Fruit fly (Drosophila melanogaster) whole organism, wandering third instar larva: Measurements from ENCODE around the gene CG5880.

Experiments used
- Dfd ChIP-seq: fragments of >200 bp; optimal IDR thresholded peaks from 2 replicates; lab custom pipeline; 2017; ENCODE audit warnings: missing biosample characterization, missing genetic modification characterization
- Dif ChIP-seq: fragments of 200-275, 200-300 bp; sonication (Bioruptor generic); optimal IDR thresholded peaks from 2 replicates; lab custom pipeline; 2018; ENCODE audit warnings: missing biosample characterization, missing genetic modification characterization; ENCODE audit not compliant: partially characterized antibody
- Hnf4 ChIP-seq: fragments of 200-800 bp; sonication (Bioruptor generic); optimal IDR thresholded peaks from 2 replicates; lab custom pipeline; 2016; ENCODE audit warnings: missing biosample characterization, mild to moderate bottlenecking, missing genetic modification characterization
- Hr78 ChIP-seq: fragments of >200 bp; optimal IDR thresholded peaks from 2 replicates; lab custom pipeline; 2017; ENCODE audit warnings: missing biosample characterization, missing genetic modification characterization
- Vsx2 ChIP-seq: fragments of 200-300, 225-300 bp; sonication (Bioruptor generic); optimal IDR thresholded peaks from 2 replicates; lab custom pipeline; 2018; ENCODE audit warnings: missing biosample characterization, missing genetic modification characterization; ENCODE audit not compliant: partially characterized antibody
- br ChIP-seq: fragments of 200-800 bp; sonication (Bioruptor generic); optimal IDR thresholded peaks from 2 replicates; lab custom pipeline; 2016; ENCODE audit warnings: missing biosample characterization, missing genetic modification characterization
- ey ChIP-seq: fragments of 200-800 bp; sonication (Bioruptor generic); optimal IDR thresholded peaks from 2 replicates; lab custom pipeline; 2016; ENCODE audit warnings: missing biosample characterization, missing genetic modification characterization
- jim ChIP-seq: fragments of 175-275, 200-325 bp; sonication (Bioruptor generic); optimal IDR thresholded peaks from 2 replicates; lab custom pipeline; 2016; ENCODE audit warnings: missing biosample characterization, mild to moderate bottlenecking, missing genetic modification characterization
- sage ChIP-seq: fragments of 200-800 bp; sonication (Bioruptor generic); optimal IDR thresholded peaks from 2 replicates; lab custom pipeline; 2016; ENCODE audit warnings: missing biosample characterization, mild to moderate bottlenecking, missing genetic modification characterization
- tai ChIP-seq: sonication (Bioruptor generic); optimal IDR thresholded peaks from 2 replicates; lab custom pipeline; 2016; ENCODE audit warnings: missing biosample characterization, missing genetic modification characterization
- woc ChIP-seq: sonication (Bioruptor generic); optimal IDR thresholded peaks from 2 replicates; lab custom pipeline; 2016; ENCODE audit warnings: missing biosample characterization, mild to moderate bottlenecking, missing genetic modification characterization

DNA sequence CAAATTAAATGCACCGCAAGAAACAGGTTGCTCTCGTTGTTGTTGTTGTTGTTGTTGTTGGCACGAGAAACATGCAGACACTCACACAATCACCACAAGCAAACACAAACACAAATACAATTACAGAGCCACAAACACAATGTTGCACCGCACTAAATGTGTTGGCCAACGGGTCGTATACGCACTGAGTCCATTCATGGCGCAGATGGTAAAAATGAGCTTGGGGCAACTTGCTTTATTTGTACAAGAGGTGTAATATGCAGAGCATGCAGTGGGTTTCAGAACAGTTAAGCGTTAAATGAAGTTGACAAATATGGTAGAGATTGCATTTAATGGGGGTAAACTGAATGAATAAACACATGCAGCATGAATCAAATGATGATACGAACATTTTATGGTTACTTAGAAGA is 21.4 kb downstream of the CG5880 start:
- TF ChIP-seq Hnf4 (GFP tag; lab: Kevin White, UChicago) (no peak), tai (GFP tag; lab: Kevin White, UChicago) (no peak), jim (GFP tag; lab: Kevin White, UChicago) (no peak), br (GFP tag; lab: Kevin White, UChicago) (no peak), Vsx2 (GFP tag; lab: Kevin White, UChicago) (no peak), sage (GFP tag; lab: Kevin White, UChicago) (no peak), ey (GFP tag; lab: Kevin White, UChicago) (no peak), Dif (no peak), Dfd (no peak), Hr78 (GFP tag; lab: Kevin White, UChicago) (no peak), woc (GFP tag; lab: Kevin White, UChicago) (no peak)
